Fruit fly (Drosophila melanogaster) whole organism, prepupa: ENCODE measurements around the gene OXA1L.
A peak's percentile ranks its signal among the peaks of the same experiment; 100 is the strongest.

ENCODE experiments used
- CG10631 ChIP-seq: fragments of 200-800 bp; sonication (Bioruptor generic); optimal IDR thresholded peaks from 2 replicates; lab custom pipeline; 2016; ENCODE audit warnings: missing biosample characterization, missing genetic modification characterization
- CG10669 ChIP-seq: fragments of 200-800 bp; sonication (Bioruptor generic); optimal IDR thresholded peaks from 3 replicates; lab custom pipeline; 2018; ENCODE audit warnings: missing biosample characterization, mild to moderate bottlenecking, missing genetic modification characterization, moderate library complexity
- CG11294 ChIP-seq: fragments of 200-800 bp; sonication (Bioruptor generic); IDR thresholded peaks from 2 replicates; pipeline ENCODE4 v1.3.6; 2022; ENCODE audit warnings: missing biosample characterization, missing genetic modification characterization
- CG11762 ChIP-seq: fragments of 200-800 bp; sonication (Bioruptor generic); optimal IDR thresholded peaks from 3 replicates; lab custom pipeline; 2016; ENCODE audit warnings: missing biosample characterization, missing genetic modification characterization; ENCODE audit not compliant: insufficient read depth
- CG11902 ChIP-seq: fragments of 200-800 bp; sonication (Bioruptor generic); optimal IDR thresholded peaks from 3 replicates; lab custom pipeline; 2016; ENCODE audit warnings: missing biosample characterization, missing genetic modification characterization
- CG1621 ChIP-seq: fragments of 200-800 bp; sonication (Bioruptor generic); optimal IDR thresholded peaks from 3 replicates; lab custom pipeline; 2018; ENCODE audit warnings: missing biosample characterization, mild to moderate bottlenecking, missing genetic modification characterization
- CG16779 ChIP-seq: fragments of 200-800 bp; sonication (Bioruptor generic); optimal IDR thresholded peaks from 3 replicates; lab custom pipeline; 2017; ENCODE audit warnings: missing biosample characterization, mild to moderate bottlenecking, missing genetic modification characterization
- CG31627 ChIP-seq: fragments of 200-800 bp; sonication (Bioruptor generic); optimal IDR thresholded peaks from 3 replicates; lab custom pipeline; 2016; ENCODE audit warnings: missing biosample characterization, missing genetic modification characterization
- CG32006 ChIP-seq: fragments of 200-800 bp; sonication (Bioruptor generic); optimal IDR thresholded peaks from 3 replicates; lab custom pipeline; 2017; ENCODE audit warnings: missing biosample characterization, mild to moderate bottlenecking, missing genetic modification characterization
- CG34406 ChIP-seq: fragments of 200-800 bp; sonication (Bioruptor generic); optimal IDR thresholded peaks from 3 replicates; lab custom pipeline; 2016; ENCODE audit warnings: missing biosample characterization, missing genetic modification characterization
- CG4318 ChIP-seq: fragments of 200-800 bp; sonication (Bioruptor generic); optimal IDR thresholded peaks from 3 replicates; lab custom pipeline; 2017; ENCODE audit warnings: missing biosample characterization, mild to moderate bottlenecking, missing genetic modification characterization
- CG6276 ChIP-seq: fragments of 200-800 bp; sonication (Bioruptor generic); optimal IDR thresholded peaks from 2 replicates; lab custom pipeline; 2017; ENCODE audit warnings: missing biosample characterization, mild to moderate bottlenecking, missing genetic modification characterization
- CG6792 ChIP-seq: fragments of 200-800 bp; sonication (Bioruptor generic); optimal IDR thresholded peaks from 3 replicates; lab custom pipeline; 2016; ENCODE audit warnings: missing biosample characterization, missing genetic modification characterization
- CG6808 ChIP-seq: fragments of 200-800 bp; sonication (Bioruptor generic); optimal IDR thresholded peaks from 3 replicates; lab custom pipeline; 2017; ENCODE audit warnings: missing biosample characterization, missing genetic modification characterization, mild to moderate bottlenecking, moderate library complexity, missing genetic modification reagents
- CG7368 ChIP-seq: fragments of 200-800 bp; sonication (Bioruptor generic); optimal IDR thresholded peaks from 3 replicates; lab custom pipeline; 2016; ENCODE audit warnings: missing biosample characterization, missing genetic modification characterization
- CG8119 ChIP-seq: fragments of 200-800 bp; sonication (Bioruptor generic); IDR thresholded peaks from 3 replicates; pipeline ENCODE4 v1.3.6; 2022; ENCODE audit warnings: missing biosample characterization, missing genetic modification characterization
- CG9139 ChIP-seq: fragments of 200-800 bp; sonication (Bioruptor generic); optimal IDR thresholded peaks from 3 replicates; lab custom pipeline; 2017; ENCODE audit warnings: missing biosample characterization, mild to moderate bottlenecking, missing genetic modification characterization
- Eip75B ChIP-seq: fragments of 200-800 bp; sonication (Bioruptor generic); optimal IDR thresholded peaks from 3 replicates; lab custom pipeline; 2016; ENCODE audit warnings: missing biosample characterization, missing genetic modification characterization
- Eip78C ChIP-seq: fragments of 200-800 bp; sonication (Bioruptor generic); peaks from one replicate; lab custom pipeline; 2016; ENCODE audit warnings: missing biosample characterization, missing genetic modification characterization
- Ets21C ChIP-seq: fragments of 200-800 bp; sonication (Bioruptor generic); optimal IDR thresholded peaks from 3 replicates; lab custom pipeline; 2016; ENCODE audit warnings: missing biosample characterization, missing genetic modification characterization
- Ets96B ChIP-seq: fragments of 200-800 bp; optimal IDR thresholded peaks from 2 replicates; lab custom pipeline; 2019; ENCODE audit warnings: missing biosample characterization, mild to moderate bottlenecking, missing genetic modification characterization, moderate library complexity
- Gug ChIP-seq: fragments of 200-800 bp; sonication (Bioruptor generic); IDR thresholded peaks from 2 replicates; pipeline ENCODE4 v1.3.6; 2022; ENCODE audit warnings: missing biosample characterization, missing genetic modification characterization
- Lpt ChIP-seq: fragments of 200-800 bp; sonication (Bioruptor generic); optimal IDR thresholded peaks from 3 replicates; lab custom pipeline; 2016; ENCODE audit warnings: missing biosample characterization, missing genetic modification characterization
- Met ChIP-seq: fragments of 200-800 bp; sonication (Bioruptor generic); optimal IDR thresholded peaks from 3 replicates; lab custom pipeline; 2016; ENCODE audit warnings: missing biosample characterization, missing genetic modification characterization
- Sox102F ChIP-seq: fragments of 200-800 bp; sonication (Bioruptor generic); optimal IDR thresholded peaks from 2 replicates; lab custom pipeline; 2016; ENCODE audit warnings: missing biosample characterization, mild to moderate bottlenecking, missing genetic modification characterization
- Sox14 ChIP-seq: fragments of 200-800 bp; sonication (Bioruptor generic); optimal IDR thresholded peaks from 3 replicates; lab custom pipeline; 2016; ENCODE audit warnings: missing biosample characterization, missing genetic modification characterization
- acj6 ChIP-seq: fragments of 200-800 bp; sonication (Bioruptor generic); optimal IDR thresholded peaks from 3 replicates; lab custom pipeline; 2016; ENCODE audit warnings: missing biosample characterization, missing genetic modification characterization
- dac ChIP-seq: fragments of 200-800 bp; sonication (Bioruptor generic); optimal IDR thresholded peaks from 2 replicates; lab custom pipeline; 2017; ENCODE audit warnings: missing biosample characterization, mild to moderate bottlenecking, missing genetic modification characterization
- dsx ChIP-seq: fragments of 200-800 bp; optimal IDR thresholded peaks from 3 replicates; lab custom pipeline; 2019; ENCODE audit warnings: missing biosample characterization, mild to moderate bottlenecking, missing genetic modification characterization, moderate library complexity; ENCODE audit not compliant: poor library complexity, severe bottlenecking
- eg ChIP-seq: fragments of 200-800 bp; sonication (Bioruptor generic); IDR thresholded peaks from 3 replicates; pipeline ENCODE4 v1.3.6; 2022; ENCODE audit warnings: missing biosample characterization, missing genetic modification characterization
- esn ChIP-seq: fragments of 200-800 bp; sonication (Bioruptor generic); optimal IDR thresholded peaks from 2 replicates; lab custom pipeline; 2016; ENCODE audit warnings: missing biosample characterization, mild to moderate bottlenecking, missing genetic modification characterization, moderate library complexity
- fd59A ChIP-seq: fragments of 200-800 bp; sonication (Bioruptor generic); optimal IDR thresholded peaks from 2 replicates; lab custom pipeline; 2017; ENCODE audit warnings: missing biosample characterization, mild to moderate bottlenecking, missing genetic modification characterization, missing genetic modification reagents
- lz ChIP-seq: fragments of 200-800 bp; sonication (Bioruptor generic); optimal IDR thresholded peaks from 3 replicates; lab custom pipeline; 2016; ENCODE audit warnings: missing biosample characterization, missing genetic modification characterization
- salr ChIP-seq, 2 experiments: fragments of 200-800 bp; sonication (Bioruptor generic); optimal IDR thresholded peaks; 3 replicates each; lab custom pipeline; 2016 to 2018; ENCODE audit warnings: missing biosample characterization in 2 of 2, missing genetic modification characterization in 2 of 2, mild to moderate bottlenecking in 1 of 2
- spab ChIP-seq: fragments of 200-800 bp; sonication (Bioruptor generic); optimal IDR thresholded peaks from 2 replicates; lab custom pipeline; 2017; ENCODE audit warnings: missing biosample characterization, mild to moderate bottlenecking, missing genetic modification characterization, missing genetic modification reagents
- ss ChIP-seq, 2 experiments: fragments of 200-800 bp; sonication (Bioruptor generic); optimal IDR thresholded peaks; 2 replicates in 1 of 2; 3 replicates in 1 of 2; lab custom pipeline; 2017 to 2018; ENCODE audit warnings: mild to moderate bottlenecking in 2 of 2, missing biosample characterization in 2 of 2, missing genetic modification characterization in 2 of 2, moderate library complexity in 1 of 2
- svp ChIP-seq: fragments of 200-800 bp; sonication (Bioruptor generic); peaks from one replicate; lab custom pipeline; 2016; ENCODE audit warnings: missing biosample characterization, missing genetic modification characterization
- topi ChIP-seq: fragments of 200-800 bp; sonication (Bioruptor generic); optimal IDR thresholded peaks from 3 replicates; lab custom pipeline; 2016; ENCODE audit warnings: missing biosample characterization, missing genetic modification characterization
- vri ChIP-seq: fragments of 200-800 bp; sonication (Bioruptor generic); optimal IDR thresholded peaks from 3 replicates; lab custom pipeline; 2016; ENCODE audit warnings: missing biosample characterization, mild to moderate bottlenecking, missing genetic modification characterization

The OXA1L gene

dm6 chr3L:10843273-10843672 lies 43.0 kb downstream of the OXA1L start (continued):
- TF ChIP-seq CG31627 (GFP tag; lab: Kevin White, UChicago) = no peak
- TF ChIP-seq salr (GFP tag; optimal IDR thresholded peaks at IDR 0.05; lab: Kevin White, UChicago) = peak in 1 of 2 experiments; percentile 32
- no peak for TF ChIP-seq vri (GFP tag; lab: Kevin White, UChicago)
- TF ChIP-seq CG6792 (GFP tag; lab: Kevin White, UChicago) = no peak
- no peak for TF ChIP-seq Lpt (GFP tag; lab: Kevin White, UChicago)
- no peak for TF ChIP-seq Eip75B
- TF ChIP-seq dsx (GFP tag; lab: Kevin White, UChicago) = peak; percentile 22

DNA sequence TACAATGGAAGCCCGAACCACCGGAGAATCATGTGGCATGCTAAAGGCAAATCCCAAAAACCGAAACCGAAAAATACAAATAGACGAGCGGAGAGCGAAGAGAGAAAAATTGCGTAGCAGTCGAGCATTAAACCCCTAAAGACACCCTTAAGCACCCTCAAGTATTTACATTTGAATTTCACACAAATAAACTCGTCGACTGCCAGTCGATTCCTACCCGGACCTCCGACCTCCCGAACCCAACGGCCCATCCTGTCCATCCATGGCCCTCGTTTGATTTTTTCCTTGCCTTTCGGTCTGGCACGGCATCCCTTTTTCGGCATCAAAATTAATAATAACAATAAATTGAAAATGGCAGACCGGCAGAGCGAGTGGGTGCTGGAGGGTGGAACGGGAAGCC lies 43.4 kb downstream of the OXA1L start:
- TF ChIP-seq Ets21C (GFP tag; lab: Kevin White, UChicago) (no peak), vri (GFP tag; lab: Kevin White, UChicago) (no peak)

dm6 chr3L:10841905-10842304 lies 44.4 kb downstream of the OXA1L start:
- TF ChIP-seq ss (GFP tag; optimal IDR thresholded peaks at IDR 0.05; lab: Kevin White, UChicago) = peak in 1 of 2 experiments; percentile 13
- no peak for TF ChIP-seq CG10669 (GFP tag; lab: Kevin White, UChicago)

DNA sequence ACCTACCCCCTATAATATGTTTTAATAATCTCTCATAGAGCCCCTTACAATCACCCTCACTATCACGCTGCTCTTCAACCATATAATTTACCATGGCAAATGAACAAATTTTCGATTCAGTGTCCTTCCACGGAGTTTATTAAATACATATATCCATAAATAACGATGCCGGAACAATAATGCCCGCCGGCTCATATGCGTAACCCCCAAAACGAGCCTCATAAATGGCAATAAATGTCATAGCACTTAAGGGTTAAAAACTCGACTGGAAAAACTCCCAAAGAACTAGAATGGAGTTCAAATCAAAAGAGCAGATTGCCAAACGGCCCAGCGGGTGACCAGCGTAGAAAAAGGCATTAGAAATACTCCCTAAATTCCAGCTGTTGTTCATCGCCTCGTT lies 45.4 kb downstream of the OXA1L start:
- TF ChIP-seq CG7368 (GFP tag; lab: Kevin White, UChicago) (no peak), Eip78C (peak; percentile 8), CG6808 (GFP tag; lab: Kevin White, UChicago) (no peak)

- TF ChIP-seq CG11294 (peak; percentile 53), Lpt (GFP tag; lab: Kevin White, UChicago) (no peak), CG34406 (GFP tag; lab: Kevin White, UChicago) (peak; percentile 77), topi (peak; percentile 84), acj6 (GFP tag; lab: Kevin White, UChicago) (peak; percentile 80), CG11902 (peak; percentile 60), Ets96B (tag; lab: Kevin White, UChicago) (peak; percentile 72), CG16779 (tag; lab: Kevin White, UChicago) (peak; percentile 5), Gug (GFP tag; lab: Robert Waterston, UW) (peak; percentile 64), spab (GFP tag; lab: Kevin White, UChicago) (peak; percentile 52), CG8119 (peak; percentile 71; the same call in 2 of the 3 replicates), Sox14 (GFP tag; lab: Kevin White, UChicago) (peak; percentile 69), Met (peak; percentile 81), CG32006 (GFP tag; lab: Kevin White, UChicago) (peak; percentile 69), CG10631 (GFP tag; lab: Kevin White, UChicago) (peak; percentile 78), vri (GFP tag; lab: Kevin White, UChicago) (peak; percentile 72), Sox102F (GFP tag; lab: Kevin White, UChicago) (peak; percentile 67), CG11762 (GFP tag; lab: Kevin White, UChicago) (peak; percentile 65), CG6276 (GFP tag; lab: Kevin White, UChicago) (peak; percentile 50), salr (GFP tag; optimal IDR thresholded peaks at IDR 0.05; lab: Kevin White, UChicago) (peak; percentile 44 to 49), Ets21C (GFP tag; lab: Kevin White, UChicago) (peak; percentile 57), dsx (GFP tag; lab: Kevin White, UChicago) (peak; percentile 39), Eip78C (peak; percentile 95), fd59A (GFP tag; lab: Kevin White, UChicago) (peak; percentile 40), Eip75B (peak; percentile 73), CG9139 (GFP tag; lab: Kevin White, UChicago) (no peak), CG1621 (peak; percentile 56), CG6808 (GFP tag; lab: Kevin White, UChicago) (peak; percentile 45), CG4318 (peak; percentile 32), eg (GFP tag; lab: Robert Waterston, UW) (peak; percentile 85), dac (no peak), svp (peak; percentile 89), lz (GFP tag; lab: Kevin White, UChicago) (peak; percentile 68), esn (GFP tag; lab: Kevin White, UChicago) (peak; percentile 83)
Observed at dm6 chr3L:10837869-10838783, 48.1 kb downstream of the OXA1L start.
